Fruit fly (Drosophila melanogaster): ENCODE data around the gene Usp5.

The Usp5 gene

DNA sequence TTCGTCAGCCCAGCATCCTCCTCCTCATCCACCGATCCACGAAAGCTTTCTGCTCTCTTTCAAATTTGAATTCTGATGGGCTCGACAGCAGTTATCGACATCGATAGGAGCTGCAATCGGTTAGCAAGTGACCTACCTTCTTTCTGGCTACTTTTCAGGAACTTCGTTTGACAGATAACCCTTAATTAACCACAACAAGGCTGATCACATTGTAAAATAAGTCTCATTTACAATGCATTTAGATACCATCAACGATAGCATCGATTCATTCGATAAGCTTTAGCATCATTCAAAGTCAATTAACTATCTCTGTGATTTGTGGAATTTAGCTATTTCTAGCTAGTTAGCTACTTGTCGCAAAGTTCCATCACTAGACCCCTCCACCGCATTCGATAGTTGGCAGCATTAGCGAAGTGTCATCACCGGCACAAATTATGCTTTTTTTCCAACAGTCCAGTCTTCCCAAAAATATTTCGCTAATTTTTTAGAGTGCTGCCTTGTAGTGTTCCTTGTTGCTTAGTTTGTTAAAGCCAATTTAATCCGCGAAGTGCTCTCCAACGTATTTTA lies 30.5 kb upstream of the Usp5 start, which contains the start of the genes MnM and Girdin:
Gene MnM (minus strand): TSS at position 51 of the 567 bp plus-strand sequence.
Gene Girdin (plus strand): TSS at position 401 of the 567 bp plus-strand sequence.
- TF ChIP-seq CG14711 (tag; optimal IDR thresholded peaks at IDR 0.05) (peak; percentile 14), Crg-1 (GFP tag; optimal IDR thresholded peaks at IDR 0.05) (peak; percentile 54), bab1 (GFP tag; optimal IDR thresholded peaks at IDR 0.05) (peak; percentile 23), CG12768 (GFP tag; optimal IDR thresholded peaks at IDR 0.05) (peak; percentile 0), cnc (optimal IDR thresholded peaks at IDR 0.05) (no peak), CG33017 (tag; optimal IDR thresholded peaks at IDR 0.05) (no peak), kay (GFP tag; ENCODE audit: borderline replicate concordance) (no peak), CG5204 (GFP tag; optimal IDR thresholded peaks at IDR 0.05) (peak; percentile 62), Clk (GFP tag; optimal IDR thresholded peaks at IDR 0.05) (peak; percentile 9), CG11617 (GFP tag; optimal IDR thresholded peaks at IDR 0.05) (peak; percentile 66), tj (GFP tag; optimal IDR thresholded peaks at IDR 0.05) (peak; percentile 31), cic (GFP tag; optimal IDR thresholded peaks at IDR 0.05) (no peak), toe (GFP tag; optimal IDR thresholded peaks at IDR 0.05) (peak; percentile 67), CG1620 (GFP tag; optimal IDR thresholded peaks at IDR 0.05) (peak; percentile 73), Mnt (GFP tag; optimal IDR thresholded peaks at IDR 0.05) (peak; percentile 58), CG7101 (tag; optimal IDR thresholded peaks at IDR 0.05) (peak; percentile 43), pad (GFP tag; optimal IDR thresholded peaks at IDR 0.05) (peak; percentile 62), CG7045 (GFP tag; optimal IDR thresholded peaks at IDR 0.05) (peak; percentile 39), ovo (GFP tag; optimal IDR thresholded peaks at IDR 0.05) (no peak), Hr96 (GFP tag; optimal IDR thresholded peaks at IDR 0.05) (peak; percentile 75)

DNA sequence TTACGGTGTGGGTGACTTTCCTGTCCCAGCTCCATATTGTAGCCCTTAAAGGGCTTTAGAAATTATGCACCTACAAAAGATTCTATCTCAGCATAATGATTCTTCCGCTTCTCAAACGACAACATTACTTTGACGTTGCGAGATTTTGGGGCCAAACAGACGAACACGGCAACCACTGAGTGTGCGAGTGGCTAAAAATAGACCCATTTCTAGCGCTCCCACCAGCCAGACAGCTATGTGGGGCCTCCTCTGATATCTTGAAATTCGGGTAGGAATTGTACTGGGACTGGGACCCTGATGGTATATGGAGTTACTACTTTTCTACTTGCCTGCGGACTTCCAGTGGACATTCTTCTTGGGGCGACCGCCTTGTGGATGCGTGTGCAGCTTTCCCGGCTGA lies 29.7 kb upstream of the Usp5 start:
- TF ChIP-seq CG12768 (GFP tag; optimal IDR thresholded peaks at IDR 0.05) = no peak
- TF ChIP-seq pad (GFP tag; optimal IDR thresholded peaks at IDR 0.05) = no peak
- TF ChIP-seq Hr96 (GFP tag; optimal IDR thresholded peaks at IDR 0.05) = no peak
- TF ChIP-seq kay (GFP tag; ENCODE audit: borderline replicate concordance) = no peak
- TF ChIP-seq bab1 (GFP tag; optimal IDR thresholded peaks at IDR 0.05) = no peak
- TF ChIP-seq CG33017 (tag; optimal IDR thresholded peaks at IDR 0.05) = no peak
- TF ChIP-seq CG1620 (GFP tag; optimal IDR thresholded peaks at IDR 0.05) = no peak

DNA sequence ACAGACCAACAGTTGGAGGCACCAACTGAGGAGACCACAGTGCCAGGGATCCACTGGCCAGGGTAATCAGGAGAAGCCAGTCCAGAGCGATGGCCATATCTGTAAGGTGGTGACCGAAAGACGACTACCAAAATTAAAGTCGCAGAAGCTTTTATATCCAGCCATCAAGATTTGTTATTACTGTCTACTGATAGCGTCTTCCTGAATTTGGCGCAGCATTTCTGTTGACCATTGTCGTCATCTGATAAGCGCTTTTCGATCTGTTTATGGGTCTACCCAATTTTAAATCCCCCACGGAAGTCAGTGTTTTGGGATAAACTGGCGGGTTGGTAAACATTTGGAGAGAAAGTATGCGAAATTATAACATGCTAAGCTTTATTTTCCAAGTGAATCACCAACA lies 24.3 kb upstream of the Usp5 start, which contains the start of gene CG14963:
Gene CG14963 (minus strand): TSS at position 101 of the 400 bp plus-strand sequence.
- no peak for TF ChIP-seq Hr96 (GFP tag; optimal IDR thresholded peaks at IDR 0.05)
- no peak for TF ChIP-seq cic (GFP tag; optimal IDR thresholded peaks at IDR 0.05)
- TF ChIP-seq CG33017 (tag; optimal IDR thresholded peaks at IDR 0.05) = no peak
- TF ChIP-seq Crg-1 (GFP tag; optimal IDR thresholded peaks at IDR 0.05) = no peak
- no peak for TF ChIP-seq CG7101 (tag; optimal IDR thresholded peaks at IDR 0.05)
- no peak for TF ChIP-seq CG5204 (GFP tag; optimal IDR thresholded peaks at IDR 0.05)
- no peak for TF ChIP-seq CG7045 (GFP tag; optimal IDR thresholded peaks at IDR 0.05)
- no peak for TF ChIP-seq CG12768 (GFP tag; optimal IDR thresholded peaks at IDR 0.05)
- TF ChIP-seq CG1620 (GFP tag; optimal IDR thresholded peaks at IDR 0.05) = no peak
- no peak for TF ChIP-seq tj (GFP tag; optimal IDR thresholded peaks at IDR 0.05)
- no peak for TF ChIP-seq cnc (optimal IDR thresholded peaks at IDR 0.05)
- no peak for TF ChIP-seq kay (GFP tag; ENCODE audit: borderline replicate concordance)

DNA sequence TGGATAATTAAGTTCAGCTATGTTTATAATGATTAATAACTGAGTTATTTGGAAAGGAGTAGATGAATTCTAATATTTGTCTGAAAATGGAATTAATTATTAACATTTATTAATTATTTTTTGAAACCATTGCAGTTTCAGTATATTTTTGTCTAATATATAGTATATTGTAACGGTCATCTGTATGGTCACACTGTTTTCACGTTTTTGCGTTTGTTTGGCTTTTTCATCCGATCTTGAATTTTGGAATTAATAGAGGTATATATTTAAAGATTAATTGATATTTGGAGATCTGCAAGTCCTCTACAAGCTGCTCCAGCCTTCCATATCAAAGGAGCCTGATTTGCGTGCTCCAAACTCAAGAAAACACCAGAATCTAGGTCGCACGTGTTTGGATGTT lies 20.9 kb upstream of the Usp5 start, which contains the start of the genes CG32278 and CG32281:
Gene CG32278 (plus strand): TSS at position 180 of the 400 bp plus-strand sequence.
Gene CG32281 (plus strand): TSS at position 269 of the 400 bp plus-strand sequence.
- TF ChIP-seq Mnt (GFP tag; optimal IDR thresholded peaks at IDR 0.05) (peak; percentile 28), CG7045 (GFP tag; optimal IDR thresholded peaks at IDR 0.05) (no peak), kay (GFP tag; ENCODE audit: borderline replicate concordance) (no peak), CG33017 (tag; optimal IDR thresholded peaks at IDR 0.05) (no peak), Hr96 (GFP tag; optimal IDR thresholded peaks at IDR 0.05) (no peak)

DNA sequence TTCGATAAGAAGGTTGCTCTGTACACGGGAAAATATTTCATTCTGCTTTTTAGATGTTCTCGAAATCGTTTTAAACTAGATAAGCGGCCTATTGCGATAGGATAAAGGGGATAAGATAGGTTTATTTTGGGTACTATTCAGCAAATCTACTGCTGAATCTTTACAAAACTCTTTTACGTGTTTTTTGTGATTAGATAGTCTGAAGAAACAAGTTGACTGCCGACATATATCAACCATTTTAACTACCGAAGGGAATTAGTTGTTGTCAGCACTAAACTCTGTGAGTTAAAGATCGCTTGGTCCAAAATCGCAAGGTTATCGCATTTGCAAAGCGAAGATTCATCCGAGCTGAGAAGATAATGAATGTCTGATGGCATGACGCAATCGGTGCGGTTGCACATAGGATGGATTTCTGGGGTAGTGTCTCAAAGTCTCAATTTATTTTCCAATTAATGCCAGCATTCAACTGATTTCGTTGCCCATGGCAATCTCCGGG lies 18.1 kb upstream of the Usp5 start, which contains the start of gene Asciz:
Gene Asciz (minus strand): TSS at position 51 of the 496 bp plus-strand sequence.
- TF ChIP-seq CG33017 (tag; optimal IDR thresholded peaks at IDR 0.05) (no peak), CG12768 (GFP tag; optimal IDR thresholded peaks at IDR 0.05) (peak; percentile 14)

DNA sequence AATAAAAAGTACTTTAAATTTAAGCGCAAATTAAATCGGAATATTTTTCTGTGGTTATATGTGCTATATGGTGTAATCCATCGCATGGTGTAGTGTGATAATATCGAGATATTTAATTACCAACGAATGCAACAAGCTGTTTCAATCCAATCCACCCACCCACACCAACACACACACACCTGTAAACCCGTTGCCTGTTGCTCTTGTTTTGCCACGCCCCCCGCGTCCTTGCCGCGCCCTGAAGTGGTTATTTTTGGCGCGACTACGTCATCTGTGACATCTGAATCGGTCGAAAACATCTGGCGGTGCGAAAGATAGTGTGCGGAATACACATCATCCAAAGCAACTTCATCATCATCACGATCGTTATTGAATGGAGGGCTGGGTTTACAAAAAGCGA lies 17.2 kb upstream of the Usp5 start:
- TF ChIP-seq cnc (optimal IDR thresholded peaks at IDR 0.05) (no peak), CG11617 (GFP tag; optimal IDR thresholded peaks at IDR 0.05) (peak; percentile 1)

DNA sequence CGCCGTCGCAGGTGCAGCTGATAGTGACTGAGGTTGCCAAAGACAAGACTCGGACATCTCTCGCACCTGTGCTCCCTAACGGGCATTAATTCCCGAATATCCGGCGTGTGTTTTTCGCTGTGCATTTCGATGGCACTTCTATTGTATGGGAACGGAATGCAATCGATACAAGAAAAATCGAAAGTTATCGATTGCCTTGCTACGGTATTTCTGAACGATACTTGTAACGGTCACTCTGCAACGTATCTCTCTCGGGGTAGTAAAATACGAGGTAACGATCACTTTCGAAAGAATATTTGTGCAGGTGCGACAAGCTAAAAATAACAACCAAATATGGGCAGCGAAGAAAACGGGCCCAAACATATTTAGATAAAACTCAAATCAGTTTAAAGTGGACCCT lies 16.8 kb upstream of the Usp5 start, which contains the start of gene CG32280:
Gene CG32280 (plus strand): TSS at position 231 of the 400 bp plus-strand sequence.
- TF ChIP-seq ovo (GFP tag; optimal IDR thresholded peaks at IDR 0.05) = peak; percentile 39
- peak; percentile 17 for TF ChIP-seq cic (GFP tag; optimal IDR thresholded peaks at IDR 0.05)
- TF ChIP-seq bab1 (GFP tag; optimal IDR thresholded peaks at IDR 0.05) = peak; percentile 60
- no peak for TF ChIP-seq CG12768 (GFP tag; optimal IDR thresholded peaks at IDR 0.05)
- TF ChIP-seq Mnt (GFP tag; optimal IDR thresholded peaks at IDR 0.05) = peak; percentile 30
- TF ChIP-seq Crg-1 (GFP tag; optimal IDR thresholded peaks at IDR 0.05) = peak; percentile 57
- peak; percentile 10 for TF ChIP-seq CG7101 (tag; optimal IDR thresholded peaks at IDR 0.05)
- no peak for TF ChIP-seq pad (GFP tag; optimal IDR thresholded peaks at IDR 0.05)
- peak; percentile 19 for TF ChIP-seq CG11617 (GFP tag; optimal IDR thresholded peaks at IDR 0.05)
- no peak for TF ChIP-seq toe (GFP tag; optimal IDR thresholded peaks at IDR 0.05)
- no peak for TF ChIP-seq Hr96 (GFP tag; optimal IDR thresholded peaks at IDR 0.05)
